Fruit fly (Drosophila melanogaster) whole organism, pupa: Measurements from ENCODE around the gene Ccdc114.
A peak's percentile ranks its signal among the peaks of the same experiment; 100 is the strongest.

Experiments used
- CG10348 ChIP-seq: fragments of 200-800 bp; sonication (Bioruptor generic); IDR thresholded peaks from 2 replicates; pipeline ENCODE4 v1.3.6; 2022; ENCODE audit warnings: missing biosample characterization, missing genetic modification characterization
- CG12605 ChIP-seq: fragments of 200-800 bp; sonication (Bioruptor generic); IDR thresholded peaks from 2 replicates; pipeline ENCODE4 v1.3.6; 2022; ENCODE audit warnings: missing biosample characterization, missing genetic modification characterization
- CG13204 ChIP-seq: fragments of 200-800 bp; sonication (Bioruptor generic); optimal IDR thresholded peaks from 2 replicates; lab custom pipeline; 2018; ENCODE audit warnings: missing biosample characterization, mild to moderate bottlenecking, missing genetic modification characterization, moderate library complexity
- CG14655 ChIP-seq: fragments of 200-800 bp; sonication (Bioruptor generic); optimal IDR thresholded peaks from 3 replicates; lab custom pipeline; 2017; ENCODE audit warnings: mild to moderate bottlenecking, missing biosample characterization, missing genetic modification reagents, missing genetic modification characterization
- CG15710 ChIP-seq: fragments of 200-800 bp; sonication (Bioruptor generic); optimal IDR thresholded peaks from 2 replicates; lab custom pipeline; 2018; ENCODE audit warnings: missing biosample characterization, mild to moderate bottlenecking, missing genetic modification characterization, moderate library complexity
- CG17806 ChIP-seq: fragments of 200-800 bp; sonication (Bioruptor generic); optimal IDR thresholded peaks from 2 replicates; lab custom pipeline; 2018; ENCODE audit warnings: missing biosample characterization, mild to moderate bottlenecking, missing genetic modification characterization, moderate library complexity
- CG32121 ChIP-seq: fragments of 200-800 bp; sonication (Bioruptor generic); IDR thresholded peaks from 2 replicates; pipeline ENCODE4 v1.3.6; 2022; ENCODE audit warnings: missing biosample characterization, missing genetic modification characterization
- CG34367 ChIP-seq: fragments of 200-800 bp; sonication (Bioruptor generic); optimal IDR thresholded peaks from 2 replicates; lab custom pipeline; 2018; ENCODE audit warnings: missing biosample characterization, mild to moderate bottlenecking, missing genetic modification characterization
- CG4496 ChIP-seq: fragments of 200-800 bp; sonication (Bioruptor generic); IDR thresholded peaks from 3 replicates; pipeline ENCODE4 v1.3.6; 2022; ENCODE audit warnings: missing biosample characterization, missing genetic modification characterization
- CG8159 ChIP-seq: fragments of 200-800 bp; sonication (Bioruptor generic); optimal IDR thresholded peaks from 3 replicates; lab custom pipeline; 2018; ENCODE audit warnings: missing biosample characterization, mild to moderate bottlenecking, missing genetic modification characterization, moderate library complexity
- CG8301 ChIP-seq: fragments of 200-800 bp; sonication (Bioruptor generic); optimal IDR thresholded peaks from 2 replicates; lab custom pipeline; 2018; ENCODE audit warnings: missing biosample characterization, mild to moderate bottlenecking, missing genetic modification characterization
- CG9948 ChIP-seq: fragments of 200-800 bp; sonication (Bioruptor generic); optimal IDR thresholded peaks from 2 replicates; lab custom pipeline; 2018; ENCODE audit warnings: missing biosample characterization, mild to moderate bottlenecking, missing genetic modification characterization, moderate library complexity
- D1 ChIP-seq: fragments of 200-800 bp; sonication (Bioruptor generic); optimal IDR thresholded peaks from 2 replicates; lab custom pipeline; 2018; ENCODE audit warnings: missing biosample characterization, mild to moderate bottlenecking, missing genetic modification characterization, moderate library complexity
- EcR ChIP-seq: fragments of 200-800 bp; sonication (Bioruptor generic); optimal IDR thresholded peaks from 3 replicates; lab custom pipeline; 2019; ENCODE audit warnings: missing biosample characterization, missing genetic modification characterization, mild to moderate bottlenecking, moderate library complexity, missing genetic modification reagents
- Ets98B ChIP-seq: fragments of 200-800 bp; sonication (Bioruptor generic); IDR thresholded peaks from 2 replicates; pipeline ENCODE4 v1.3.6; 2022; ENCODE audit warnings: missing biosample characterization, missing genetic modification characterization
- Pif1A ChIP-seq: fragments of 200-800 bp; sonication (Bioruptor generic); optimal IDR thresholded peaks from 3 replicates; lab custom pipeline; 2016; ENCODE audit warnings: missing biosample characterization, missing genetic modification characterization
- Pif1B ChIP-seq: fragments of 200-800 bp; sonication (Bioruptor generic); optimal IDR thresholded peaks from 3 replicates; lab custom pipeline; 2016; ENCODE audit warnings: missing biosample characterization, missing genetic modification characterization
- Snoo ChIP-seq: fragments of 200-800 bp; sonication (Bioruptor generic); optimal IDR thresholded peaks from 3 replicates; lab custom pipeline; 2017; ENCODE audit warnings: missing biosample characterization, mild to moderate bottlenecking, missing genetic modification characterization, inconsistent platforms
- fd96Ca ChIP-seq: fragments of 200-800 bp; sonication (Bioruptor generic); IDR thresholded peaks from 3 replicates; pipeline ENCODE4 v1.3.6; 2022; ENCODE audit warnings: missing biosample characterization, missing genetic modification characterization
- gl ChIP-seq: fragments of 200-800 bp; sonication (Bioruptor generic); optimal IDR thresholded peaks from 2 replicates; lab custom pipeline; 2018; ENCODE audit warnings: missing biosample characterization, mild to moderate bottlenecking, missing genetic modification characterization
- rn ChIP-seq: fragments of 200-800 bp; sonication (Bioruptor generic); IDR thresholded peaks from 2 replicates; pipeline ENCODE4 v1.3.6; 2022; ENCODE audit warnings: missing biosample characterization, missing genetic modification characterization

The Ccdc114 gene

dm6 chr3R:16599647-16600046 is 24.9 kb downstream of the Ccdc114 start:
- no peak for TF ChIP-seq CG13204 (GFP tag; lab: Kevin White, UChicago)
- no peak for TF ChIP-seq CG8159
- peak; percentile 94 for TF ChIP-seq EcR
- TF ChIP-seq CG10348 (GFP tag; lab: Robert Waterston, UW): no peak
- TF ChIP-seq, all 21 proteins: peak for 1

dm6 chr3R:16594961-16595360 is 29.6 kb downstream of the Ccdc114 start:
- TF ChIP-seq CG8301 (no peak), CG15710 (tag; lab: Kevin White, UChicago) (no peak), Pif1B (GFP tag; lab: Kevin White, UChicago) (no peak), EcR (no peak), CG13204 (GFP tag; lab: Kevin White, UChicago) (peak; percentile 2), Pif1A (GFP tag; lab: Kevin White, UChicago) (no peak), CG34367 (tag; lab: Kevin White, UChicago) (no peak), CG10348 (GFP tag; lab: Robert Waterston, UW) (no peak)

dm6 chr3R:16594056-16594858 is 30.3 kb downstream of the Ccdc114 start, which contains the start of gene CG14892:
Gene CG14892 (plus strand): TSS chr3R:16594414.
- TF ChIP-seq CG4496 (GFP tag; lab: Robert Waterston, UW) (peak; percentile 18; the same call in 1 of the 3 replicates), CG8159 (no peak), rn (GFP tag; lab: Robert Waterston, UW) (no peak)

DNA sequence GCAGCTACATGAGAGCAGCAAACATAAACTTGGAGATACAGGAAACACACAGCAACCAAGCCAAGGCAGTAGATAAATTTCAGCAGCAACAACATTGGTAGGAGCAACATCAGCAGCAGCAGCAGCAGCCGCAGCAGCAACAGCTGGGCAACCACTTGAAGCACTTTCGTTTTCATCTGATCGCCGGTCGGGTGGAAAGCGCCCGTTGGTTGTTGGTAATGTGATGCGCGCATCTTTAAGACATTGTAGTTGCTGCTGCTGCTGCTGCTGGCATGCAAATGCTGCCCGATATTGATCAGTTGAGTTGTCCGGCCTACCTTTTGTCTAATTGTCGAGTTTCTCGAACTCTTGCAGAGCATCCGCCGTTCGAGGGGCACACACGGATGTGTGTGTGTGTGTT is 33.1 kb downstream of the Ccdc114 start:
- 0 out of 3 replicates have a peak, but pooled peaks have one; percentile 18 for TF ChIP-seq CG4496 (GFP tag; lab: Robert Waterston, UW)
- no peak for TF ChIP-seq rn (GFP tag; lab: Robert Waterston, UW)

DNA sequence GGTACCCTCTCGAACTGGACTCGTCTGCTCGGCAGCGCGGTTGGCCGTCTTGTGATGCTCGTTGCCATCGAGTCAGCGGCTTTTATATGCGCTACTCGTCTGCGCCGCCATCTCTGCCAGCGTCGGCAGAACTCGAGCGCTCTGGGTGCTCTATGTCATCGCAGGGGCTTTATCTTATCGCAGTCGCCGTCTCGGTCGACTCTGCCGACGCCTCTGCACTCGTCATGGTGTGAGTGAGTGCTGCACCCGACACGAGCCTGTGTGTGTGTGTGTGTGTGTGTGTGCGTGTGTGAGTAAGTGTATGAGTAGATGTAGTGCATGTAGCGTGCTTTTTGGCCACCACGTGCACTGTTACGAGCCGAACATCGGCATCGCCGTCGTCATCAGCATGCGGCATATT is 40.9 kb downstream of the Ccdc114 start, which contains the start of gene Scp2:
Gene Scp2, minus strand, starts transcription at position 59 of the 400 bp plus-strand sequence.
- TF ChIP-seq gl: no peak
- no peak for TF ChIP-seq CG9948
- TF ChIP-seq Ets98B (GFP tag; lab: Robert Waterston, UW): no peak
- TF ChIP-seq CG8301: no peak
- no peak for TF ChIP-seq fd96Ca (GFP tag; lab: Robert Waterston, UW)
- TF ChIP-seq CG12605: no peak
- TF ChIP-seq, all 21 proteins: peak for 0

- TF ChIP-seq CG14655 (GFP tag; lab: Kevin White, UChicago): no peak
- no peak for TF ChIP-seq Snoo (tag; lab: Kevin White, UChicago)
- no peak for TF ChIP-seq CG32121 (GFP tag; lab: Robert Waterston, UW)
- TF ChIP-seq Pif1B (GFP tag; lab: Kevin White, UChicago): no peak
- no peak for TF ChIP-seq CG9948
- no peak for TF ChIP-seq gl
- TF ChIP-seq CG13204 (GFP tag; lab: Kevin White, UChicago): no peak
- TF ChIP-seq Ets98B (GFP tag; lab: Robert Waterston, UW): no peak
- TF ChIP-seq Pif1A (GFP tag; lab: Kevin White, UChicago): no peak
- no peak for TF ChIP-seq CG8301
- TF ChIP-seq fd96Ca (GFP tag; lab: Robert Waterston, UW): no peak
- no peak for TF ChIP-seq CG17806 (tag; lab: Kevin White, UChicago)
- no peak for TF ChIP-seq CG15710 (tag; lab: Kevin White, UChicago)
- TF ChIP-seq CG34367 (tag; lab: Kevin White, UChicago): no peak
- no peak for TF ChIP-seq CG8159
- no peak for TF ChIP-seq CG10348 (GFP tag; lab: Robert Waterston, UW)
- no peak for TF ChIP-seq rn (GFP tag; lab: Robert Waterston, UW)
- no peak for TF ChIP-seq D1 (tag; lab: Kevin White, UChicago)
Observed at dm6 chr3R:16573483-16574145, 50.9 kb downstream of the Ccdc114 start, which contains the start of gene CG14903. Gene CG14903 (minus strand): TSS chr3R:16573752.
